Fruit fly (Drosophila melanogaster) whole organism, embryonic: Measurements from ENCODE around the gene CG34034.
A peak's percentile ranks its signal among the peaks of the same experiment; 100 is the strongest.

Source experiments
- ATbp ChIP-seq: fragments of 200-800 bp; sonication (Bioruptor generic); optimal IDR thresholded peaks from 2 replicates; lab custom pipeline; 2017; ENCODE audit warnings: missing biosample characterization, mild to moderate bottlenecking, missing genetic modification characterization, missing genetic modification reagents
- BtbVII ChIP-seq: fragments of 200-800 bp; sonication (Bioruptor generic); optimal IDR thresholded peaks from 3 replicates; lab custom pipeline; 2017; ENCODE audit warnings: missing biosample characterization, mild to moderate bottlenecking, missing genetic modification characterization
- CG11723 ChIP-seq: fragments of 200-800 bp; sonication (Bioruptor generic); optimal IDR thresholded peaks from 2 replicates; lab custom pipeline; 2017; ENCODE audit warnings: missing biosample characterization, mild to moderate bottlenecking, missing genetic modification characterization
- CG12299 ChIP-seq: fragments of 200-800 bp; sonication (Bioruptor generic); optimal IDR thresholded peaks from 2 replicates; lab custom pipeline; 2018; ENCODE audit warnings: missing biosample characterization, mild to moderate bottlenecking, missing genetic modification characterization
- CG12942 ChIP-seq: fragments of 200-800 bp; sonication (Bioruptor generic); optimal IDR thresholded peaks from 3 replicates; lab custom pipeline; 2016; ENCODE audit warnings: missing biosample characterization, missing genetic modification characterization
- CG13287 ChIP-seq: fragments of 200-800 bp; sonication (Bioruptor generic); IDR thresholded peaks from 2 replicates; pipeline ENCODE4 v1.3.6; 2022; ENCODE audit warnings: missing biosample characterization, missing genetic modification characterization; ENCODE audit not compliant: partially characterized antibody
- CG13296 ChIP-seq: fragments of 200-800 bp; sonication (Bioruptor generic); optimal IDR thresholded peaks from 3 replicates; lab custom pipeline; 2018; ENCODE audit warnings: missing biosample characterization, mild to moderate bottlenecking, missing genetic modification characterization
- CG13624 ChIP-seq: fragments of 200-800 bp; sonication (Bioruptor generic); optimal IDR thresholded peaks from 2 replicates; lab custom pipeline; 2016; ENCODE audit warnings: missing biosample characterization, missing genetic modification characterization
- CG1647 ChIP-seq: fragments of 200-800 bp; sonication (Bioruptor generic); optimal IDR thresholded peaks from 3 replicates; lab custom pipeline; 2016; ENCODE audit warnings: missing biosample characterization, missing genetic modification characterization
- CG16815 ChIP-seq: fragments of 200-800 bp; sonication (Bioruptor generic); optimal IDR thresholded peaks from 3 replicates; lab custom pipeline; 2017; ENCODE audit warnings: missing biosample characterization, mild to moderate bottlenecking, missing genetic modification characterization
- CG17359 ChIP-seq: fragments of 200-800 bp; sonication (Bioruptor generic); optimal IDR thresholded peaks from 3 replicates; lab custom pipeline; 2018; ENCODE audit warnings: missing biosample characterization, mild to moderate bottlenecking, missing genetic modification characterization, moderate library complexity
- CG17612 ChIP-seq: fragments of 200-800 bp; sonication (Bioruptor generic); IDR thresholded peaks from 2 replicates; pipeline ENCODE4 v1.3.6; 2022; ENCODE audit warnings: missing biosample characterization, missing genetic modification characterization
- CG18262 ChIP-seq: fragments of 200-800 bp; optimal IDR thresholded peaks from 3 replicates; lab custom pipeline; 2019; ENCODE audit warnings: missing biosample characterization, mild to moderate bottlenecking, missing genetic modification characterization, moderate library complexity
- CG3065 ChIP-seq: fragments of 200-800 bp; sonication (Bioruptor generic); optimal IDR thresholded peaks from 2 replicates; lab custom pipeline; 2016; ENCODE audit warnings: missing biosample characterization, missing genetic modification characterization
- CG34224 ChIP-seq: fragments of 200-800 bp; sonication (Bioruptor generic); IDR thresholded peaks from 3 replicates; pipeline ENCODE4 v1.3.6; 2022; ENCODE audit warnings: missing biosample characterization, missing genetic modification characterization; ENCODE audit not compliant: partially characterized antibody
- CG4820 ChIP-seq: fragments of 200-800 bp; sonication (Bioruptor generic); optimal IDR thresholded peaks from 3 replicates; lab custom pipeline; 2016; ENCODE audit warnings: missing biosample characterization, missing genetic modification characterization
- CG6813 ChIP-seq: fragments of 200-800 bp; sonication (Bioruptor generic); optimal IDR thresholded peaks from 2 replicates; lab custom pipeline; 2017; ENCODE audit warnings: missing biosample characterization, missing genetic modification characterization, mild to moderate bottlenecking, moderate library complexity, missing genetic modification reagents
- CG7839 ChIP-seq: fragments of 200-800 bp; sonication (Bioruptor generic); optimal IDR thresholded peaks from 3 replicates; lab custom pipeline; 2018; ENCODE audit warnings: missing biosample characterization, mild to moderate bottlenecking, missing genetic modification characterization, moderate library complexity
- CG9797 ChIP-seq: fragments of 200-800 bp; sonication (Bioruptor generic); optimal IDR thresholded peaks from 3 replicates; lab custom pipeline; 2018; ENCODE audit warnings: missing biosample characterization, mild to moderate bottlenecking, missing genetic modification characterization
- CoRest ChIP-seq: fragments of 200-800 bp; sonication (Bioruptor generic); optimal IDR thresholded peaks from 3 replicates; lab custom pipeline; 2018; ENCODE audit warnings: missing biosample characterization, mild to moderate bottlenecking, missing genetic modification characterization, moderate library complexity
- Dfd ChIP-seq, 2 experiments: fragments of >200 bp; optimal IDR thresholded peaks; 2 replicates each; lab custom pipeline; 2017; ENCODE audit warnings: missing biosample characterization in 2 of 2, missing genetic modification characterization in 2 of 2
- ERR ChIP-seq: fragments of 200-800 bp; sonication (Bioruptor generic); optimal IDR thresholded peaks from 2 replicates; lab custom pipeline; 2016; ENCODE audit warnings: missing biosample characterization, missing genetic modification characterization
- Eip74EF ChIP-seq, 2 experiments: fragments of 200-800 bp in 1 of 2; fragments of >200 bp in 1 of 2; sonication (Bioruptor generic) in 1 of 2; optimal IDR thresholded peaks; 2 replicates each; lab custom pipeline; 2017 to 2019; ENCODE audit warnings: missing biosample characterization in 2 of 2, missing genetic modification characterization in 2 of 2, mild to moderate bottlenecking in 1 of 2, moderate library complexity in 1 of 2
- Ets97D ChIP-seq: fragments of 200-800 bp; sonication (Bioruptor generic); optimal IDR thresholded peaks from 3 replicates; lab custom pipeline; 2016; ENCODE audit warnings: missing biosample characterization, missing genetic modification characterization
- Fer3 ChIP-seq: fragments of 200-800 bp; sonication (Bioruptor generic); optimal IDR thresholded peaks from 2 replicates; lab custom pipeline; 2018; ENCODE audit warnings: missing biosample characterization, mild to moderate bottlenecking, missing genetic modification characterization, moderate library complexity
- Lpt ChIP-seq: fragments of >200 bp; optimal IDR thresholded peaks from 2 replicates; lab custom pipeline; 2018; ENCODE audit warnings: missing biosample characterization, missing genetic modification characterization
- MESR4 ChIP-seq: fragments of 200-800 bp; sonication (Bioruptor generic); optimal IDR thresholded peaks from 2 replicates; lab custom pipeline; 2018; ENCODE audit warnings: missing biosample characterization, mild to moderate bottlenecking, missing genetic modification characterization, moderate library complexity
- NC2α ChIP-seq: fragments of 200-800 bp; sonication (Bioruptor generic); optimal IDR thresholded peaks from 2 replicates; lab custom pipeline; 2016; ENCODE audit warnings: missing biosample characterization, missing genetic modification characterization
- NfI ChIP-seq: fragments of 200-800 bp; sonication (Bioruptor generic); optimal IDR thresholded peaks from 3 replicates; lab custom pipeline; 2018; ENCODE audit warnings: missing biosample characterization, mild to moderate bottlenecking, missing genetic modification characterization, moderate library complexity
- Poxn ChIP-seq: fragments of 200-800 bp; sonication (Bioruptor generic); IDR thresholded peaks from 2 replicates; pipeline ENCODE4 v1.3.6; 2022; ENCODE audit warnings: missing biosample characterization, missing genetic modification characterization
- Sox100B ChIP-seq: fragments of 200-800 bp; sonication (Bioruptor generic); optimal IDR thresholded peaks from 3 replicates; lab custom pipeline; 2018; ENCODE audit warnings: missing biosample characterization, mild to moderate bottlenecking, missing genetic modification characterization
- Xrp1 ChIP-seq: fragments of 200-800 bp; sonication (Bioruptor generic); IDR thresholded peaks from 2 replicates; pipeline ENCODE4 v1.3.6; 2022; ENCODE audit warnings: missing biosample characterization, missing genetic modification characterization
- abd-A ChIP-seq: fragments of 200-800 bp; sonication (Bioruptor generic); optimal IDR thresholded peaks from 3 replicates; lab custom pipeline; 2019; ENCODE audit warnings: missing biosample characterization, mild to moderate bottlenecking, missing genetic modification characterization, moderate library complexity
- da ChIP-seq: fragments of 200-800 bp; sonication (Bioruptor generic); optimal IDR thresholded peaks from 2 replicates; lab custom pipeline; 2016; ENCODE audit warnings: missing biosample characterization, missing genetic modification characterization
- dmrt99B ChIP-seq: fragments of 200-800 bp; sonication (Bioruptor generic); optimal IDR thresholded peaks from 2 replicates; lab custom pipeline; 2018; ENCODE audit warnings: missing biosample characterization, mild to moderate bottlenecking, missing genetic modification characterization, moderate library complexity
- ems ChIP-seq: fragments of 200-800 bp; sonication (Bioruptor generic); optimal IDR thresholded peaks from 3 replicates; lab custom pipeline; 2016; ENCODE audit warnings: missing biosample characterization, missing genetic modification characterization
- esg ChIP-seq: fragments of 200-800 bp; sonication (Bioruptor generic); conservative IDR thresholded peaks from 2 replicates; pipeline ENCODE4 v1.3.6; 2022; ENCODE audit warnings: missing biosample characterization, missing genetic modification characterization
- hth ChIP-seq: fragments of >200 bp; optimal IDR thresholded peaks from 2 replicates; lab custom pipeline; 2017; ENCODE audit warnings: inconsistent platforms
- otp ChIP-seq: fragments of 200-800 bp; sonication (Bioruptor generic); IDR thresholded peaks from 3 replicates; pipeline ENCODE4, ENCODE4 v1.3.6; 2022; ENCODE audit warnings: missing biosample characterization, missing genetic modification characterization
- prd ChIP-seq, 3 experiments: fragments of >200 bp in 2 of 3; fragments of 200-800 bp in 1 of 3; sonication (Bioruptor generic) in 1 of 3; optimal IDR thresholded peaks in 2 of 3; IDR thresholded peaks in 1 of 3; 2 replicates in 2 of 3; 3 replicates in 1 of 3; pipeline versions ENCODE4 v1.3.6 to Lab custom; 2017 to 2022; ENCODE audit warnings: missing biosample characterization in 1 of 3, missing genetic modification characterization in 1 of 3
- run ChIP-seq: fragments of 200-800 bp; sonication (Bioruptor generic); optimal IDR thresholded peaks from 3 replicates; lab custom pipeline; 2018; ENCODE audit warnings: missing biosample characterization, mild to moderate bottlenecking, missing genetic modification characterization
- salm ChIP-seq: fragments of 200-800 bp; sonication (Bioruptor generic); optimal IDR thresholded peaks from 2 replicates; lab custom pipeline; 2018; ENCODE audit warnings: missing biosample characterization, mild to moderate bottlenecking, missing genetic modification characterization
- sc ChIP-seq, 3 experiments: fragments of >200 bp in 2 of 3; fragments of 200-800 bp in 1 of 3; sonication (Bioruptor generic) in 1 of 3; optimal IDR thresholded peaks; 2 replicates in 2 of 3; 3 replicates in 1 of 3; lab custom pipeline; 2017; ENCODE audit warnings: mild to moderate bottlenecking in 1 of 3, missing biosample characterization in 1 of 3, missing genetic modification characterization in 1 of 3, missing genetic modification reagents in 1 of 3
- sna ChIP-seq: fragments of 200-800 bp; sonication (Bioruptor generic); IDR thresholded peaks from 2 replicates; pipeline ENCODE4 v1.3.6; 2022; ENCODE audit warnings: missing biosample characterization, missing genetic modification characterization; ENCODE audit not compliant: partially characterized antibody
- ssp ChIP-seq: fragments of 200-800 bp; sonication (Bioruptor generic); IDR thresholded peaks from 2 replicates; pipeline ENCODE4 v1.3.6; 2022; ENCODE audit warnings: missing biosample characterization, missing genetic modification characterization
- stc ChIP-seq: fragments of 200-800 bp; sonication (Bioruptor generic); IDR thresholded peaks from 2 replicates; pipeline ENCODE4 v1.3.6; 2022; ENCODE audit warnings: missing biosample characterization, missing genetic modification characterization
- tap ChIP-seq: fragments of 200-800 bp; optimal IDR thresholded peaks from 3 replicates; lab custom pipeline; 2019; ENCODE audit warnings: missing biosample characterization, mild to moderate bottlenecking, missing genetic modification characterization, moderate library complexity
- tgo ChIP-seq: fragments of 200-800 bp; sonication (Bioruptor generic); IDR thresholded peaks from 3 replicates; pipeline ENCODE4 v1.3.6; 2022; ENCODE audit warnings: missing biosample characterization, missing genetic modification characterization
- tio ChIP-seq: fragments of 200-800 bp; sonication (Bioruptor generic); optimal IDR thresholded peaks from 2 replicates; lab custom pipeline; 2017; ENCODE audit warnings: missing biosample characterization, missing genetic modification characterization, inconsistent platforms
- wdn ChIP-seq: fragments of 200-800 bp; sonication (Bioruptor generic); IDR thresholded peaks from 2 replicates; pipeline ENCODE4 v1.3.6; 2022; ENCODE audit warnings: missing biosample characterization, missing genetic modification characterization

Gene CG34034

dm6 chr3R:21698895-21699300 lies 40.0 kb downstream of the CG34034 start (continued):
- no peak for TF ChIP-seq CG13287 (GFP tag; lab: Robert Waterston, UW)
- TF ChIP-seq tap (tag; lab: Kevin White, UChicago) = peak; percentile 55
- no peak for TF ChIP-seq da (GFP tag; lab: Kevin White, UChicago)
- TF ChIP-seq abd-A (tag; lab: Kevin White, UChicago) = no peak
- no peak for TF ChIP-seq Dfd (GFP tag; optimal IDR thresholded peaks at IDR 0.05; lab: Kevin White, UChicago)
- no peak for TF ChIP-seq tio (GFP tag; lab: Kevin White, UChicago)
- TF ChIP-seq Sox100B (GFP tag; lab: Kevin White, UChicago) = peak; percentile 57
- no peak for TF ChIP-seq CG9797
- no peak for TF ChIP-seq prd (optimal IDR thresholded peaks at IDR 0.05; lab: Kevin White, UChicago)
- TF ChIP-seq prd (GFP tag; IDR thresholded peaks at IDR 0.05; lab: Robert Waterston, UW) = peak; percentile 25; the same call in 1 of the 3 replicates
- TF ChIP-seq CG13296 (GFP tag; lab: Kevin White, UChicago) = peak; percentile 24
- peak; percentile 41; the same call in 1 of the 3 replicates for TF ChIP-seq tgo (GFP tag; lab: Robert Waterston, UW)
- TF ChIP-seq CG17359 (tag; lab: Kevin White, UChicago) = peak; percentile 58
- TF ChIP-seq wdn (GFP tag; lab: Robert Waterston, UW) = no peak
- no peak for TF ChIP-seq Poxn
- no peak for TF ChIP-seq CG34224 (GFP tag; lab: Robert Waterston, UW)
- no peak for TF ChIP-seq Xrp1 (GFP tag; lab: Robert Waterston, UW)
- TF ChIP-seq otp (GFP tag; lab: Robert Waterston, UW) = no peak
- peak in 1 of 2 experiments; percentile 39 for TF ChIP-seq Eip74EF (GFP tag; optimal IDR thresholded peaks at IDR 0.05; lab: Kevin White, UChicago)
- TF ChIP-seq dmrt99B (tag; lab: Kevin White, UChicago) = peak; percentile 72
- TF ChIP-seq CG16815 (GFP tag; lab: Kevin White, UChicago) = no peak
- no peak for TF ChIP-seq CG12299 (tag; lab: Kevin White, UChicago)
- no peak for TF ChIP-seq ssp (GFP tag; lab: Robert Waterston, UW)
- no peak for TF ChIP-seq CG13624
- TF ChIP-seq hth (lab: Kevin White, UChicago) = no peak
- no peak for TF ChIP-seq CG11723
- TF ChIP-seq salm (tag; lab: Kevin White, UChicago) = peak; percentile 23
- TF ChIP-seq ATbp (GFP tag; lab: Kevin White, UChicago) = peak; percentile 28
- TF ChIP-seq ems (GFP tag; lab: Kevin White, UChicago) = no peak
- TF ChIP-seq Fer3 = peak; percentile 25
- TF ChIP-seq CG1647 (GFP tag; lab: Kevin White, UChicago) = peak; percentile 10
- TF ChIP-seq CG6813 = no peak
- no peak for TF ChIP-seq NC2α
- no peak for TF ChIP-seq Lpt (GFP tag; lab: Kevin White, UChicago)
- TF ChIP-seq stc = peak; percentile 41; the same call in 1 of the 2 replicates
- peak; percentile 56 for TF ChIP-seq CG7839
- no peak for TF ChIP-seq sc (optimal IDR thresholded peaks at IDR 0.05; lab: Kevin White, UChicago)
- no peak for TF ChIP-seq sc (GFP tag; optimal IDR thresholded peaks at IDR 0.05; lab: Kevin White, UChicago)
- no peak for TF ChIP-seq BtbVII (GFP tag; lab: Kevin White, UChicago)
- peak; percentile 1 for TF ChIP-seq run (tag; lab: Kevin White, UChicago)
- no peak for TF ChIP-seq MESR4 (GFP tag; lab: Kevin White, UChicago)
- TF ChIP-seq ERR = no peak
- no peak for TF ChIP-seq CG4820 (GFP tag; lab: Kevin White, UChicago)
- no peak for TF ChIP-seq Ets97D
- peak; percentile 28 for TF ChIP-seq CG18262 (tag; lab: Kevin White, UChicago)
- TF ChIP-seq CoRest = peak; percentile 59
- no peak for TF ChIP-seq NfI (GFP tag; lab: Kevin White, UChicago)
- no peak for TF ChIP-seq CG3065 (GFP tag; lab: Kevin White, UChicago)
- peak; percentile 24; the same call in 1 of the 2 replicates for TF ChIP-seq esg (GFP tag; lab: Robert Waterston, UW)
- TF ChIP-seq CG17612 (GFP tag; lab: Robert Waterston, UW) = no peak
- no peak for TF ChIP-seq sna (GFP tag; lab: Robert Waterston, UW)
- TF ChIP-seq CG12942 (GFP tag; lab: Kevin White, UChicago) = no peak
